Fruit fly (Drosophila melanogaster) whole organism, embryonic: Measurements from ENCODE around the gene Rchy1.

Experiments used
- Awh ChIP-seq: fragments of 200-800 bp; sonication (Bioruptor generic); IDR thresholded peaks from 2 replicates; pipeline ENCODE4, ENCODE4 v1.3.6; 2022; ENCODE audit warnings: missing biosample characterization, missing genetic modification characterization
- CG10462 ChIP-seq: fragments of 200-800 bp; sonication (Bioruptor generic); optimal IDR thresholded peaks from 2 replicates; lab custom pipeline; 2016; ENCODE audit warnings: missing biosample characterization, missing genetic modification characterization
- CG10565 ChIP-seq: fragments of 200-800 bp; sonication (Bioruptor generic); optimal IDR thresholded peaks from 3 replicates; lab custom pipeline; 2016; ENCODE audit warnings: missing biosample characterization, mild to moderate bottlenecking, missing genetic modification characterization
- CG11723 ChIP-seq: fragments of 200-800 bp; sonication (Bioruptor generic); optimal IDR thresholded peaks from 2 replicates; lab custom pipeline; 2017; ENCODE audit warnings: missing biosample characterization, mild to moderate bottlenecking, missing genetic modification characterization
- CG12071 ChIP-seq: fragments of 200-800 bp; sonication (Bioruptor generic); optimal IDR thresholded peaks from 3 replicates; lab custom pipeline; 2018; ENCODE audit warnings: missing biosample characterization, mild to moderate bottlenecking, missing genetic modification characterization
- CG12391 ChIP-seq: fragments of 200-800 bp; sonication (Bioruptor generic); optimal IDR thresholded peaks from 3 replicates; lab custom pipeline; 2018; ENCODE audit warnings: missing biosample characterization, mild to moderate bottlenecking, missing genetic modification characterization, moderate library complexity
- CG13123 ChIP-seq: fragments of 200-800 bp; sonication (Bioruptor generic); optimal IDR thresholded peaks from 2 replicates; lab custom pipeline; 2016; ENCODE audit warnings: missing biosample characterization, missing genetic modification characterization
- CG14050 ChIP-seq: fragments of 200-800 bp; sonication (Bioruptor generic); IDR thresholded peaks from 3 replicates; pipeline ENCODE4 v1.3.6; 2022; ENCODE audit warnings: missing biosample characterization, missing genetic modification characterization
- CG14860 ChIP-seq: fragments of 200-800 bp; sonication (Bioruptor generic); IDR thresholded peaks from 3 replicates; pipeline ENCODE4 v1.3.6; 2022; ENCODE audit warnings: missing biosample characterization, missing genetic modification characterization; ENCODE audit not compliant: partially characterized antibody
- CG3065 ChIP-seq: fragments of 200-800 bp; sonication (Bioruptor generic); optimal IDR thresholded peaks from 2 replicates; lab custom pipeline; 2016; ENCODE audit warnings: missing biosample characterization, missing genetic modification characterization
- CG42726 ChIP-seq: fragments of 200-800 bp; sonication (Bioruptor generic); IDR thresholded peaks from 2 replicates; pipeline ENCODE4 v1.3.6; 2022; ENCODE audit warnings: missing biosample characterization, missing genetic modification characterization; ENCODE audit not compliant: partially characterized antibody
- CG4730 ChIP-seq: fragments of 200-800 bp; sonication (Bioruptor generic); IDR thresholded peaks from 2 replicates; pipeline ENCODE4 v1.3.6; 2022; ENCODE audit warnings: missing biosample characterization, missing genetic modification characterization
- CG6683 ChIP-seq: fragments of 200-800 bp; sonication (Bioruptor generic); optimal IDR thresholded peaks from 2 replicates; lab custom pipeline; 2017; ENCODE audit warnings: missing biosample characterization, mild to moderate bottlenecking, missing genetic modification characterization, missing genetic modification reagents
- CG6689 ChIP-seq: fragments of 200-800 bp; sonication (Bioruptor generic); IDR thresholded peaks from 2 replicates; pipeline ENCODE4 v1.3.6; 2022; ENCODE audit warnings: missing biosample characterization, missing genetic modification characterization
- CG6791 ChIP-seq: fragments of 200-800 bp; sonication (Bioruptor generic); IDR thresholded peaks from 3 replicates; pipeline ENCODE4 v1.3.6; 2022; ENCODE audit warnings: missing biosample characterization, missing genetic modification characterization; ENCODE audit not compliant: partially characterized antibody
- D19A ChIP-seq: fragments of 200-800 bp; optimal IDR thresholded peaks from 3 replicates; lab custom pipeline; 2019; ENCODE audit warnings: missing biosample characterization, mild to moderate bottlenecking, missing genetic modification characterization, moderate library complexity
- Elba2 ChIP-seq: fragments of 200-800 bp; sonication (Bioruptor generic); optimal IDR thresholded peaks from 3 replicates; lab custom pipeline; 2016; ENCODE audit warnings: missing biosample characterization, missing genetic modification characterization
- Hmr ChIP-seq: fragments of 200-800 bp; sonication (Bioruptor generic); optimal IDR thresholded peaks from 3 replicates; lab custom pipeline; 2017; ENCODE audit warnings: mild to moderate bottlenecking, missing biosample characterization, missing genetic modification reagents, missing genetic modification characterization
- Nf-YB ChIP-seq: fragments of 200-800 bp; sonication (Bioruptor generic); optimal IDR thresholded peaks from 3 replicates; lab custom pipeline; 2019; ENCODE audit warnings: missing biosample characterization, mild to moderate bottlenecking, missing genetic modification characterization, moderate library complexity
- PHDP ChIP-seq: fragments of 200-800 bp; sonication (Bioruptor generic); optimal IDR thresholded peaks from 3 replicates; lab custom pipeline; 2018; ENCODE audit warnings: missing biosample characterization, mild to moderate bottlenecking, missing genetic modification characterization, moderate library complexity
- Poxn ChIP-seq: fragments of 200-800 bp; sonication (Bioruptor generic); IDR thresholded peaks from 2 replicates; pipeline ENCODE4 v1.3.6; 2022; ENCODE audit warnings: missing biosample characterization, missing genetic modification characterization
- Sry-β ChIP-seq: fragments of 200-800 bp; sonication (Bioruptor generic); optimal IDR thresholded peaks from 2 replicates; lab custom pipeline; 2018; ENCODE audit warnings: missing biosample characterization, mild to moderate bottlenecking, missing genetic modification characterization, moderate library complexity
- Tbp ChIP-seq: fragments of >200 bp; optimal IDR thresholded peaks from 2 replicates; lab custom pipeline; 2018; ENCODE audit warnings: missing biosample characterization, missing genetic modification characterization
- Usf ChIP-seq: fragments of 200-800 bp; sonication (Bioruptor generic); optimal IDR thresholded peaks from 2 replicates; lab custom pipeline; 2017; ENCODE audit warnings: missing genotype, missing biosample characterization, missing genetic modification characterization
- Xbp1 ChIP-seq: fragments of 200-800 bp; sonication (Bioruptor generic); optimal IDR thresholded peaks from 3 replicates; lab custom pipeline; 2016; ENCODE audit warnings: missing biosample characterization, mild to moderate bottlenecking, missing genetic modification characterization
- ap ChIP-seq: fragments of 200-800 bp; sonication (Bioruptor generic); IDR thresholded peaks from 2 replicates; pipeline ENCODE4 v1.3.6; 2022; ENCODE audit warnings: missing biosample characterization, missing genetic modification characterization
- ara ChIP-seq: fragments of 200-800 bp; sonication (Bioruptor generic); IDR thresholded peaks from 2 replicates; pipeline ENCODE4 v1.3.6; 2022; ENCODE audit warnings: missing biosample characterization, missing genetic modification characterization
- bbx ChIP-seq: fragments of 200-800 bp; sonication (Bioruptor generic); IDR thresholded peaks from 2 replicates; pipeline ENCODE4 v1.3.6; 2022; ENCODE audit warnings: missing biosample characterization, missing genetic modification characterization; ENCODE audit not compliant: partially characterized antibody
- disco-r ChIP-seq: fragments of 200-800 bp; sonication (Bioruptor generic); optimal IDR thresholded peaks from 2 replicates; lab custom pipeline; 2016; ENCODE audit warnings: missing biosample characterization, missing genetic modification characterization
- emc ChIP-seq: fragments of 200-800 bp; sonication (Bioruptor generic); optimal IDR thresholded peaks from 2 replicates; lab custom pipeline; 2016; ENCODE audit warnings: missing biosample characterization, missing genetic modification characterization
- fru ChIP-seq: fragments of >200 bp; optimal IDR thresholded peaks from 2 replicates; lab custom pipeline; 2017
- gfzf ChIP-seq: fragments of 200-800 bp; sonication (Bioruptor generic); optimal IDR thresholded peaks from 2 replicates; lab custom pipeline; 2016; ENCODE audit warnings: missing biosample characterization, mild to moderate bottlenecking, missing genetic modification characterization, moderate library complexity
- gsb ChIP-seq: fragments of 200-800 bp; sonication (Bioruptor generic); IDR thresholded peaks from 2 replicates; pipeline ENCODE4 v1.3.6; 2022; ENCODE audit warnings: missing biosample characterization, missing genetic modification characterization
- gt ChIP-seq: fragments of 200-800 bp; sonication (Bioruptor generic); IDR thresholded peaks from 2 replicates; pipeline ENCODE4 v1.3.6; 2022; ENCODE audit warnings: missing biosample characterization, missing genetic modification characterization
- ind ChIP-seq: fragments of 200-800 bp; sonication (Bioruptor generic); optimal IDR thresholded peaks from 3 replicates; lab custom pipeline; 2016; ENCODE audit warnings: missing biosample characterization, missing genetic modification characterization
- kay ChIP-seq: fragments of 200-800 bp; sonication (Bioruptor generic); optimal IDR thresholded peaks from 2 replicates; lab custom pipeline; 2016; ENCODE audit warnings: missing biosample characterization, missing genetic modification characterization
- lab ChIP-seq: fragments of 200-800 bp; sonication (Bioruptor generic); optimal IDR thresholded peaks from 3 replicates; lab custom pipeline; 2017; ENCODE audit warnings: missing biosample characterization, missing genetic modification characterization, mild to moderate bottlenecking, moderate library complexity, missing genetic modification reagents
- lola ChIP-seq, 3 experiments: fragments of >200 bp in 2 of 3; fragments of 200-800 bp in 1 of 3; sonication (Bioruptor generic) in 1 of 3; optimal IDR thresholded peaks; 2 replicates each; lab custom pipeline; 2017 to 2019; ENCODE audit warnings: missing biosample characterization in 3 of 3, missing genetic modification characterization in 3 of 3, mild to moderate bottlenecking in 1 of 3, moderate library complexity in 1 of 3
- nau ChIP-seq: fragments of 200-800 bp; sonication (Bioruptor generic); optimal IDR thresholded peaks from 3 replicates; lab custom pipeline; 2017; ENCODE audit warnings: missing biosample characterization, mild to moderate bottlenecking, missing genetic modification characterization, missing genetic modification reagents
- nerfin-2 ChIP-seq: fragments of 200-800 bp; sonication (Bioruptor generic); IDR thresholded peaks from 2 replicates; pipeline ENCODE4 v1.3.6; 2022; ENCODE audit warnings: missing biosample characterization, missing genetic modification characterization; ENCODE audit not compliant: partially characterized antibody
- org-1 ChIP-seq: fragments of 200-800 bp; sonication (Bioruptor generic); optimal IDR thresholded peaks from 2 replicates; lab custom pipeline; 2017; ENCODE audit warnings: missing biosample characterization, missing genetic modification characterization
- pnt ChIP-seq: fragments of 200-800 bp; sonication (Bioruptor generic); optimal IDR thresholded peaks from 3 replicates; lab custom pipeline; 2016; ENCODE audit warnings: missing biosample characterization, missing genetic modification characterization
- ro ChIP-seq: fragments of 200-800 bp; sonication (Bioruptor generic); IDR thresholded peaks from 2 replicates; pipeline ENCODE4 v1.3.6; 2022; ENCODE audit warnings: missing biosample characterization, missing genetic modification characterization
- sens ChIP-seq: fragments of 200-800 bp; sonication (Bioruptor generic); peaks from one replicate; lab custom pipeline; 2016; ENCODE audit warnings: missing biosample characterization, missing genetic modification characterization
- seq ChIP-seq: fragments of 200-800 bp; sonication (Bioruptor generic); IDR thresholded peaks from 2 replicates; pipeline ENCODE4 v1.3.6; 2022; ENCODE audit warnings: missing biosample characterization, missing genetic modification characterization
- slou ChIP-seq: fragments of 200-800 bp; sonication (Bioruptor generic); optimal IDR thresholded peaks from 3 replicates; lab custom pipeline; 2016; ENCODE audit warnings: missing biosample characterization, missing genetic modification characterization
- sob ChIP-seq: fragments of 200-800 bp; sonication (Bioruptor generic); IDR thresholded peaks from 2 replicates; pipeline ENCODE4 v1.3.6; 2022; ENCODE audit warnings: missing biosample characterization, missing genetic modification characterization
- tgo ChIP-seq: fragments of 200-800 bp; sonication (Bioruptor generic); IDR thresholded peaks from 3 replicates; pipeline ENCODE4 v1.3.6; 2022; ENCODE audit warnings: missing biosample characterization, missing genetic modification characterization
- ttk ChIP-seq: fragments of 200-800 bp; sonication (Bioruptor generic); IDR thresholded peaks from 2 replicates; pipeline ENCODE4 v2.1.2; 2022; ENCODE audit warnings: missing biosample characterization, missing genetic modification characterization

Rchy1 gene

DNA sequence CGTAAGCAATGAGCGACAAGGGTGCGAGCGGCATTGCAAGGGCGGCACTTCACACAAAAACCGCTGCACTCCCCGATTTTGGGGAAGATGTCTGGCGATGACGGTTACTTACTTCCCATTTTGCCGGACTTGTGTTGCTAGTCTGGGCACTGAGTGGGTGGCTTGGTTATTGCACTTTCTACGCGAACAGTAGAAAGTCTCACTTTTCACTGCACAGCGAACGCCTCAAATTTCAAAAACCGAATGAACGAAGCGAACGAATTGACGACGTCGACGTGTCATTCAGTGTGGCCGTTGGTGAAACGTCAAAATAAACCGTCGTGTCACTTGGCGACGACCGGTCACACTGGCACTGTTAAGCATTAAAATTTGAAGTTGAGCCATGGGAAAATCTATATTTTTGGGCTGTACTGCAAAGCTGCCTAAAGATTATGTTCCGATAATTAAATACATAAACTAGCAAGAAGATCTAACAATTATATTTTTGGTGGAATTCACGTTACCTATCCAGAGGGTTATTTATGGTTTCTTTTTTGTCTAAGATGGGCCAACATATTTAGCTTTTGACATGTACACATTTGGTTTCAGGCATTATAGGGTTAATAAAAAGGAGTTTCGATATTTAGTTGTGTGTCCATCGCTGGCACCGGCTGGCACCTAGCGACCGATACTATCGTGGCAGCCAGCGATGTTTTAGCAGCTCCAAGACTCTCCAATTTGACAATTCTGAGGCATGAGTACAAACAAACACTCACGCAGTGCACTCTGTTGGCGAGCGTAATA lies 14.9 kb upstream of the Rchy1 start, which contains the start of the genes Sec61alpha and Daxx (continued):
- TF ChIP-seq ttk (GFP tag; lab: Robert Waterston, UW) (peak; percentile 73; the same call in 1 of the 2 replicates), nau (GFP tag; lab: Kevin White, UChicago) (peak; percentile 45), CG12071 (GFP tag; lab: Kevin White, UChicago) (peak; percentile 21), Poxn (GFP tag; lab: Robert Waterston, UW) (peak; percentile 75; the same call in 1 of the 2 replicates), sens (peak; percentile 98), ro (GFP tag; lab: Robert Waterston, UW) (no peak), slou (GFP tag; lab: Kevin White, UChicago) (peak; percentile 89), Xbp1 (GFP tag; lab: Kevin White, UChicago) (peak; percentile 89), bbx (GFP tag; lab: Robert Waterston, UW) (peak; percentile 100), gsb (GFP tag; lab: Robert Waterston, UW) (peak; percentile 54), CG10462 (GFP tag; lab: Kevin White, UChicago) (peak; percentile 50), ind (GFP tag; lab: Kevin White, UChicago) (peak; percentile 88), Usf (GFP tag; lab: Kevin White, UChicago) (peak; percentile 70), CG14860 (peak; percentile 99), pnt (peak; percentile 91), kay (peak; percentile 65), nerfin-2 (GFP tag; lab: Robert Waterston, UW) (peak; percentile 99), Elba2 (GFP tag; lab: Kevin White, UChicago) (peak; percentile 43), CG12391 (tag; lab: Kevin White, UChicago) (peak; percentile 87), PHDP (tag; lab: Kevin White, UChicago) (peak; percentile 84), ap (GFP tag; lab: Robert Waterston, UW) (peak; percentile 57; the same call in 1 of the 2 replicates), fru (lab: Kevin White, UChicago) (no peak), emc (peak; percentile 75), CG6689 (GFP tag; lab: Robert Waterston, UW) (peak; percentile 82), D19A (tag; lab: Kevin White, UChicago) (peak; percentile 63), gfzf (GFP tag; lab: Kevin White, UChicago) (peak; percentile 93), sob (GFP tag; lab: Robert Waterston, UW) (peak; percentile 88), CG4730 (GFP tag; lab: Robert Waterston, UW) (peak; percentile 68)

DNA sequence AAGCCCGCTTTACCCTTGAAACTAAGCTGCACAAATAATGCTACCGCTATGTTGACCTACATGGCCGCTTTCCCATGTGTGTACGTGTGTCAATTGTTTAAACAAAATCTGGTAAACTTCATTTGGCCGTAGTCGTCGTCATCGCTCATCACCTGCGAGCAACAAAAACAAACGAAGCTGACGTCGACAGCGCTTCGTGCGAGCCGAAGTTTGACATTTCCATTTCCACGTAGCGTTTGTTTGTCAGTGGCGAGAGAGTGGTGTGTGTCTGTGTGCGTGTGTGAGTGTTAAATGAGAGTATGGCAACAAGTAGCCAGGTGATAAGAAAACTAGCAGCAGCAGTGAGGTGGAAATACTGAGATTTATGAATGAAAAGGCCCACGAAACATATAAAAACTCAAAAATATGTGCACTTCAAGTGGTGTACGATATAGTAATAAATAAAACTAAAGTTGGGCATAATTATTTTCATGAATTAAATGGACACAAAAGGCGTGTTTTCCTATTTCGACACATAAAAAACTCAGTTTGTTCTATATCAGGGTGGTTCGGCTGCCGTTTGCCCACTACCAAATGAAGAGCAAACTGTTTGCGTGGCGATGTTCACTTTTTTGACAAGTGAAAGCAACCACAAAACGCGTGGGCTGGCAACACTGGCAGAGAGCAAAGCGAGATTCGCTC lies 13.9 kb upstream of the Rchy1 start:
- TF ChIP-seq CG14050 (no peak), Tbp (no peak), CG13123 (GFP tag; lab: Kevin White, UChicago) (no peak), Nf-YB (GFP tag; lab: Kevin White, UChicago) (no peak), lab (peak; percentile 80), CG10565 (GFP tag; lab: Kevin White, UChicago) (no peak), Hmr (peak; percentile 61), lola (GFP tag; optimal IDR thresholded peaks at IDR 0.05; lab: Kevin White, UChicago) (no peak), CG11723 (GFP tag; lab: Kevin White, UChicago) (peak; percentile 15), seq (GFP tag; lab: Robert Waterston, UW) (no peak; the same call in 1 of the 2 replicates), CG3065 (no peak), CG6791 (GFP tag; lab: Robert Waterston, UW) (no peak), tgo (GFP tag; lab: Robert Waterston, UW) (no peak), ara (no peak), gt (no peak), Awh (no peak), Sry-β (GFP tag; lab: Kevin White, UChicago) (no peak), CG42726 (GFP tag; lab: Robert Waterston, UW) (no peak), disco-r (GFP tag; lab: Kevin White, UChicago) (no peak), CG6683 (GFP tag; lab: Kevin White, UChicago) (peak; percentile 14), org-1 (peak; percentile 28)
